Worm (Caenorhabditis elegans) whole organism, L4 larva: ENCODE results near the gene F11C1.7.
A peak's percentile ranks its signal among the peaks of the same experiment; 100 is the strongest.

Experiments
- Y105C5A.15 ChIP-seq: fragments of 200-800 bp; sonication (Bioruptor generic); IDR thresholded peaks from 2 replicates; pipeline ENCODE4 v1.3.6; 2022; ENCODE audit warnings: missing genetic modification characterization, missing compliant biosample characterization
- ZK337.2 ChIP-seq: fragments of 200-800 bp; sonication (Bioruptor generic); IDR thresholded peaks from 2 replicates; pipeline ENCODE4 v1.3.6; 2022; ENCODE audit warnings: missing genetic modification reagents, missing genetic modification characterization, missing compliant biosample characterization
- aha-1 ChIP-seq: fragments of 150-350 bp; peaks from one replicate; lab custom pipeline; 2014; ENCODE audit warnings: missing biosample characterization, missing genetic modification characterization
- ama-1 ChIP-seq: fragments of 150-350 bp; optimal IDR thresholded peaks from 2 replicates; lab custom pipeline; 2014; ENCODE audit warnings: inconsistent platforms, mixed read lengths
- arid-1 ChIP-seq: fragments of 200-800 bp; sonication (Bioruptor generic); conservative IDR thresholded peaks from 2 replicates; pipeline ENCODE4 v1.3.6; 2022; ENCODE audit warnings: missing genetic modification reagents, missing genetic modification characterization, missing compliant biosample characterization
- attf-4 ChIP-seq: sonication (generic microtip); optimal IDR thresholded peaks from 3 replicates; lab custom pipeline; 2017; ENCODE audit warnings: missing biosample characterization, missing genetic modification characterization
- ceh-28 ChIP-seq: fragments of 150-350 bp; optimal IDR thresholded peaks from 2 replicates; lab custom pipeline; 2014; ENCODE audit warnings: missing biosample characterization, missing genetic modification reagents, missing genetic modification characterization
- ces-1 ChIP-seq: fragments of 150-350 bp; sonication (generic microtip); optimal IDR thresholded peaks from 4 replicates; lab custom pipeline; 2014; ENCODE audit warnings: missing biosample characterization, missing genetic modification reagents, missing genetic modification characterization
- daf-12 ChIP-seq: fragments of 150-350 bp; optimal IDR thresholded peaks from 2 replicates; lab custom pipeline; 2014; ENCODE audit warnings: missing biosample characterization, missing genetic modification reagents, missing genetic modification characterization
- dmd-8 ChIP-seq: fragments of 200-800 bp; sonication (Bioruptor generic); IDR thresholded peaks from 2 replicates; pipeline ENCODE4 v1.3.6; 2022; ENCODE audit warnings: missing genetic modification characterization, missing compliant biosample characterization
- dmd-9 ChIP-seq: fragments of 200-800 bp; sonication (Bioruptor generic); IDR thresholded peaks from 2 replicates; pipeline ENCODE4 v1.3.6; 2022; ENCODE audit warnings: missing genetic modification reagents, missing genetic modification characterization, missing compliant biosample characterization
- egl-27 ChIP-seq: sonication (generic microtip); optimal IDR thresholded peaks from 3 replicates; lab custom pipeline; 2017; ENCODE audit warnings: missing biosample characterization, missing genetic modification reagents, missing genetic modification characterization
- egl-43 ChIP-seq: fragments of 200-800 bp; sonication (Bioruptor generic); IDR thresholded peaks from 2 replicates; pipeline ENCODE4 v1.3.6; 2022; ENCODE audit warnings: missing genetic modification reagents, missing genetic modification characterization, missing compliant biosample characterization
- hlh-11 ChIP-seq: fragments of 200-800 bp; sonication (Bioruptor generic); optimal IDR thresholded peaks from 2 replicates; lab custom pipeline; 2018; ENCODE audit warnings: mild to moderate bottlenecking, missing genetic modification characterization, missing compliant biosample characterization
- hlh-30 ChIP-seq: sonication (generic microtip); optimal IDR thresholded peaks from 2 replicates; lab custom pipeline; 2017; ENCODE audit warnings: antibody characterized with exemption, mild to moderate bottlenecking, missing genetic modification characterization, missing compliant biosample characterization; ENCODE audit not compliant: insufficient read depth
- hmg-1.1 ChIP-seq: fragments of 200-800 bp; sonication (Bioruptor generic); IDR thresholded peaks from 2 replicates; pipeline ENCODE4 v1.3.6; 2022; ENCODE audit warnings: missing genetic modification reagents, missing genetic modification characterization, missing compliant biosample characterization
- lin-13 ChIP-seq: fragments of 150-350 bp; optimal IDR thresholded peaks from 2 replicates; lab custom pipeline; 2014; ENCODE audit warnings: missing biosample characterization, missing genetic modification reagents, missing genetic modification characterization
- lin-38 ChIP-seq: fragments of 200-800 bp; sonication (Bioruptor generic); IDR thresholded peaks from 2 replicates; pipeline ENCODE4 v1.3.6; 2022; ENCODE audit warnings: missing genetic modification reagents, missing genetic modification characterization, missing compliant biosample characterization
- madf-9 ChIP-seq: fragments of 200-800 bp; sonication (Bioruptor generic); conservative IDR thresholded peaks from 2 replicates; pipeline ENCODE4 v1.3.6; 2022; ENCODE audit warnings: missing genetic modification reagents, missing genetic modification characterization, missing compliant biosample characterization
- mep-1 ChIP-seq: fragments of 150-350 bp; sonication (generic microtip); optimal IDR thresholded peaks from 3 replicates; lab custom pipeline; 2014; ENCODE audit warnings: missing biosample characterization, missing genetic modification characterization
- mxl-3 ChIP-seq: fragments of 200-800 bp; sonication (Bioruptor generic); optimal IDR thresholded peaks from 2 replicates; lab custom pipeline; 2018; ENCODE audit warnings: mild to moderate bottlenecking, missing genetic modification characterization, missing compliant biosample characterization
- nhr-102 ChIP-seq: sonication (generic microtip); optimal IDR thresholded peaks from 2 replicates; lab custom pipeline; 2016; ENCODE audit warnings: mild to moderate bottlenecking, missing genetic modification characterization, moderate library complexity, missing compliant biosample characterization
- nhr-111 ChIP-seq: fragments of 200-800 bp; sonication (Bioruptor generic); optimal IDR thresholded peaks from 2 replicates; lab custom pipeline; 2018; ENCODE audit warnings: mild to moderate bottlenecking, missing genetic modification characterization, missing compliant biosample characterization
- nhr-25 ChIP-seq: sonication (generic microtip); optimal IDR thresholded peaks from 2 replicates; lab custom pipeline; 2017; ENCODE audit warnings: missing genetic modification characterization, mild to moderate bottlenecking, missing compliant biosample characterization, antibody characterized with exemption, moderate library complexity, borderline replicate concordance; ENCODE audit not compliant: insufficient read depth
- nhr-28 ChIP-seq: fragments of 150-350 bp; optimal IDR thresholded peaks from 2 replicates; lab custom pipeline; 2014; ENCODE audit warnings: missing biosample characterization, missing genetic modification characterization
- nhr-42 ChIP-seq: fragments of 200-800 bp; sonication (Bioruptor generic); IDR thresholded peaks from 2 replicates; pipeline ENCODE4 v1.3.6; 2022; ENCODE audit warnings: missing genetic modification characterization, missing compliant biosample characterization
- nhr-48 ChIP-seq: sonication (generic microtip); optimal IDR thresholded peaks from 2 replicates; lab custom pipeline; 2016; ENCODE audit warnings: mild to moderate bottlenecking, missing genetic modification characterization, missing compliant biosample characterization
- saeg-2 ChIP-seq: fragments of 200-800 bp; sonication (Bioruptor generic); IDR thresholded peaks from 2 replicates; pipeline ENCODE4 v1.3.6; 2022; ENCODE audit warnings: missing genetic modification reagents, missing genetic modification characterization, missing compliant biosample characterization
- set-16 ChIP-seq: fragments of 200-800 bp; sonication (Bioruptor generic); IDR thresholded peaks from 2 replicates; pipeline ENCODE4 v1.3.6; 2022; ENCODE audit warnings: missing genetic modification reagents, missing genetic modification characterization, missing compliant biosample characterization
- unc-39 ChIP-seq: sonication (generic microtip); optimal IDR thresholded peaks from 2 replicates; lab custom pipeline; 2017; ENCODE audit warnings: missing biosample characterization, missing genetic modification characterization
- unc-62 ChIP-seq, 3 experiments: fragments of 150-350 bp in 1 of 3; sonication (generic microtip); optimal IDR thresholded peaks in 2 of 3; peaks in 1 of 3; 1 replicate in 1 of 3; 2 replicates in 2 of 3; lab custom pipeline; 2014 to 2017; ENCODE audit warnings: missing biosample characterization in 3 of 3, missing genetic modification characterization in 3 of 3, missing genetic modification reagents in 3 of 3, missing genotype in 1 of 3
- zip-11 ChIP-seq: fragments of 200-800 bp; sonication (Bioruptor generic); IDR thresholded peaks from 2 replicates; pipeline ENCODE4 v1.3.6; 2022; ENCODE audit warnings: missing genetic modification characterization, missing compliant biosample characterization
- ztf-7 ChIP-seq: fragments of 150-350 bp; optimal IDR thresholded peaks from 2 replicates; lab custom pipeline; 2014; ENCODE audit warnings: missing biosample characterization, missing genetic modification characterization

Gene F11C1.7

DNA sequence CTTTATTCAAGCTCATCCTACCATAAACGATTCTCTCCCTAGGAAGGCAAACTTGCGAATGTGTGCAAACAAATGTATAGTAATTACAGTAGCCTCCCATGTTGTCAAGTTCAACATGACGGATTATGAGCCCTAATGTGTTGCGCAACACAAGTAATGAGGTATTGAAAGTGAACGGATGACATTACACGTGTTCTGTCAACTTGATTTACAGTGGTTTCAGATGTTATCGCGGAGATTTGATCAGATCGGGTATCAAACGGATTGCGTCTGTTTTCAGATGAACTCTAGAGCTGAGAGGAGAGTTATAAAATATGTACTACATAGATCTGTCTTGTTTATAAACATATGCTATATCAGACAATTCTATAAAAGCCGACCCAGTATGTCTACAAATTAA is 13.2 kb downstream of the F11C1.7 start:
- TF ChIP-seq ZK337.2 (GFP tag; lab: Robert Waterston, UW) (no peak), aha-1 (tag; lab: Kevin White, UChicago) (peak; percentile 89)

DNA sequence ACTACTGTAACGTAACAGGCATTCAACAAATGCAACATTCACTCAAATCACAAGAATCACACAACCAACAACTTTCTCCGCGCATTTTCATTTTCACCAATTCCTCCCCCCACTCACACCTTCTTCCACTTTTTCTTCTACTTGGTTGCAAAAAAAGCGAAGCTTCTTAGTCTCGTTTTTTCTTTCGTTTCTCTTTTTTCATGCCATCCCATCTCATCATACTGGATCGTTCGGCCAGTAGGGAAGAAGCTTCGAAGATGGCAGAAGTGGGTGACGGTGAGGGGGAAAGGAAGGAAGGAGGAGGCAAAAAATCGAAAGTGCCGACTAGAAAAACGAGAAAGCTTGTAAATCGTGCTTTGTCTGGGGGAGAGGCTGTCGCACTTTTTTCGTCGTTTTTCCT is 13.9 kb downstream of the F11C1.7 start:
- TF ChIP-seq nhr-111 (GFP tag; lab: Kevin White, UChicago) (no peak), madf-9 (GFP tag; lab: Robert Waterston, UW) (no peak), arid-1 (GFP tag; lab: Robert Waterston, UW) (no peak), nhr-25 (tag; lab: Kevin White, UChicago) (peak; percentile 66), saeg-2 (GFP tag; lab: Robert Waterston, UW) (no peak), ama-1 (lab: Kevin White, UChicago) (no peak), ceh-28 (no peak), aha-1 (tag; lab: Kevin White, UChicago) (no peak)

DNA sequence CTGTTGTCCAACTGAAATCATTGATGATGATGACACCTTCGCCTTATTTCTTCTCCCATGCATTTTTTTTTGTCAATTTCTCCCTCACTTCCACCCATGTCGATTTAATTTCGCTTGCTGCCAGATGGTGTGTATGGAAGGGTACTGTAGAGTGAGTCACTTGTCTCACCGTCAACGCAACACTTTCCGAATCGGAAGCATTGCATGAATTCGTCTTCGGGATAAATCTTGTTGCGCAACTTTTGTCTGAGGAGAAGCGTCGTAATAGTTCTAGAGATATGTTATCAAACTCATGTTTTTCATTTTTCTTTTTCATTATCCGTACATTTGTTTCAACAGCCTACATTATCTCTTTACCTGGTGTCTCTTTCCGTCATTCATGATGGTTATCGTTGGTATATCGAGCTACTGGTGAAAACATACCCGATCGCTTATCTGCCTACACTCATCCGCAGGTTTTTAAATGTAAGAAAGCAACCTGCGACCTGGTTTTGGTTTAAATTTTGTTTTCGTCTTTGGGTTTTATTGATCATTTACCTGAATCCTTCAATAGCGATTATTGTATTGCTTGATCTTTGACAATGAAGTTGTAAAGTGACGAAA is 15.4 kb downstream of the F11C1.7 start:
- TF ChIP-seq ces-1 (GFP tag; lab: Kevin White, UChicago) (no peak), nhr-25 (tag; lab: Kevin White, UChicago) (peak; percentile 74)

DNA sequence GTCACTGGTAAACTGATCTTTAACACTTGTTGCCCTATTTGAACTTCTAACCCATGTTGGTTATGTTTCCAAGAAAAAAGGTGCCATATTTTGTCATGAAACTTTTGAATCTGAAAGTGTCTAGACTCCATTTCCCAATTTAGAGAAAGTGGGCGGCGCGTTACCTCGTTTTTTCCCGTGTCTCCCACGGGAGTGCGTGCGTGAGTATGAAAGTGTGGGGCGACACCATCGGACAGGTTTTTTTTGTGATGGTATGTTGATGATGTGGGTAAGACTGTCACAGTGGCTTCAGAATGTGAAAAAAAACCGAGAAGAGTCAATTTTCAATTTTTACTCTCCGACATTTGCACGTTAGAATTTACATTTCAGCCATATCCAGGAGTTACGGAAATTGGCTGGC is 16.6 kb downstream of the F11C1.7 start:
- no peak for TF ChIP-seq egl-43 (GFP tag; lab: Robert Waterston, UW)
- TF ChIP-seq aha-1 (tag; lab: Kevin White, UChicago), result peak; percentile 14
- peak; percentile 64 for TF ChIP-seq nhr-25 (tag; lab: Kevin White, UChicago)

DNA sequence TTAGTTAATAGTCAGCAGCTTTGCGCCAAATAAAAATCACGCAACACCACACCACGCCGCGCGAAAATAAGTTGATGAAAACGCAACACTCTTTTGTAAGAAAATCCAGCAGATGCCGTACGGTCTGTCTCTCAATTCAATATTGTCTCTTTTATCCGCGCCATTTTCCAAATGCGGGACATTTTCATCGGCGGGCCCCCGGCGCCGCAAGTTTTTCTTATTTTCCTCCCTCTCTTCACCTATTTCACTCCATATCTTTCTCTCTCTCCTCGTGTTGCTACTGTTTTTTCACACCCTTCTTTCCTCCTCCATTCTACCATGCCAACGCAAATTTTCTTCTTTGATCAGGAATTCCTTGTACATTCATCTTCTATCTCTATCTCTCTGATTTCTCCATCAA is 17.2 kb downstream of the F11C1.7 start:
- TF ChIP-seq dmd-8 (no peak), ces-1 (GFP tag; lab: Kevin White, UChicago) (no peak), mxl-3 (GFP tag; lab: Kevin White, UChicago) (peak; percentile 16), unc-62 (GFP tag; optimal IDR thresholded peaks at IDR 0.05 in 1 of 2; lab: Kevin White, UChicago) (peak in 1 of 2 experiments; percentile 1), unc-62 (tag; optimal IDR thresholded peaks at IDR 0.05; lab: Kevin White, UChicago) (no peak), nhr-48 (tag; lab: Kevin White, UChicago) (peak; percentile 5), hlh-30 (tag; lab: Kevin White, UChicago) (peak; percentile 25), hmg-1.1 (no peak), hlh-11 (tag; lab: Kevin White, UChicago) (peak; percentile 6)
- TF ChIP-seq, all 104 proteins: peak for 5

DNA sequence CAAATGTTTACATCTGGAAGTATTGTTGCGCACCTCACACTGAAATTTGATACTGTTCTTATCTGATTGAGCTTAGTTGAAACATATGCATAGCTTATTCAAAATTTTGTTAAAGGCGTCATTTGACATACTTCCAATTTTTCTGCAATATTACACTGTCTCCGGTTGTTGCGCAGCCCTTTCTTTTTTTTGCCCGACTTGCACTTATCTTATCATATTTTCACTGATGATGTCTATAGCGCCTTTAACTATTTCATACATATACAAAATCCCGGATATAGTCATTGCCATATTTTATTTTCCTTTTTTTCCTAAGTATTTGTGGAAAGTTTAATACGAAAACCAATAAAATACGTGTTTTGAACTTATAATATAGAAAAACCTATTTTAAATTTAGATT is 17.6 kb downstream of the F11C1.7 start:
- no peak for TF ChIP-seq nhr-42 (GFP tag; lab: Robert Waterston, UW)
- peak; percentile 54 for TF ChIP-seq nhr-25 (tag; lab: Kevin White, UChicago)

DNA sequence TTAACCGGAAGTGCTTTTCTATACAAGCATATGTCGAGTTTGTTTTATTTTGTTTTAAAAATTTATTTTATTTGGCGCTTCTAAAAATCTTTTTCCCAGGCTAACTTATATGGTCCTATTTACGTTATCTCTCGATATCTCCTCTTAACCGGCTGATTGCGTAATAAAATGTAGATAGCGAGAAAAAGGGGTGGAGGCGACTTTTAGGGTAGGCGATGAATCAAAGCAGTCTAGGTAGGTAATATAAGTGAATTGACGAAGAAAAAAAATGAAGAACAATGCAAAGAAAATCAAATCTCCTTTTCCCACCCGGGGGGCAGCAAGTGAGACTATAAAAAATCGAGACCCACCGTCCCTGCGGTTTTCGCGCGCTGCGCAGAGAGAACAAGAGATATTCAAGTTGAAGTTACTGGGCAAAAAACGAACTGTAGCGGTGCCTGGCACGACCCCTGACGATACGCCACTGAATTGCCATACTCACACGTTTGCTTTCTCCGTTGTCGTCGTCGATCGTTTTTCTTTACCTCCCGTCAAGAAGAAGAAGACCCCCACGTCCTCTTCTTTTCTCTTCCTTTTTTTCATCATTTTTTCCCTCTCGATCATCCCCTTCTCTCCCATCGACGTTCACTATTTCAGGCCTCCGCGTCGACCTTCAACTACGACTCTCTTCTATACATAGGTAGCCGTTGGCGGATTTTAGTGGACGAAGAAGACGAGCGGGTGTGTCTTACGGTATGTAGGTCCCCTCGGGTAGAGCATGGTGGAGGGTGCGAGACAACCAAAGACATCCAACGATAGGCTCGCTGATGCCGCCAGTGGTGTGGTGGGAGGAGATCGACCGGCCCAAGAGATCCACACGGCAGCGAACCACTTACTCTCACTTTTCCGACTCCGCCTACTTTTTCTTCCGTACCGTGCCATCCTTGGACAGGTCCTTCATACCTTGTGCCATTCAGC is 19.0 kb downstream of the F11C1.7 start, which contains the start of gene nhr-25:
Gene nhr-25 (plus strand): TSS at position 637 of the 957 bp plus-strand sequence.
- TF ChIP-seq unc-62 (GFP tag; optimal IDR thresholded peaks at IDR 0.05 in 1 of 2; lab: Kevin White, UChicago), result peak in 1 of 2 experiments; percentile 62
- no peak for TF ChIP-seq unc-62 (tag; optimal IDR thresholded peaks at IDR 0.05; lab: Kevin White, UChicago)
- TF ChIP-seq dmd-8, result no peak
- TF ChIP-seq set-16 (GFP tag; lab: Robert Waterston, UW), result no peak
- no peak for TF ChIP-seq daf-12 (tag; lab: Kevin White, UChicago)
- 0 out of 2 replicates have a peak, but pooled peaks have one; percentile 7 for TF ChIP-seq Y105C5A.15 (GFP tag; lab: Robert Waterston, UW)
- no peak for TF ChIP-seq zip-11 (GFP tag; lab: Robert Waterston, UW)
- TF ChIP-seq attf-4, result no peak
- no peak for TF ChIP-seq nhr-102 (tag; lab: Kevin White, UChicago)
- no peak for TF ChIP-seq lin-13 (GFP tag; lab: Kevin White, UChicago)
- no peak for TF ChIP-seq unc-39 (tag; lab: Kevin White, UChicago)
- no peak for TF ChIP-seq egl-27 (tag; lab: Kevin White, UChicago)
- TF ChIP-seq lin-38 (GFP tag; lab: Robert Waterston, UW), result no peak
- TF ChIP-seq hlh-11 (tag; lab: Kevin White, UChicago), result peak; percentile 3
- TF ChIP-seq mep-1 (tag; lab: Kevin White, UChicago), result peak; percentile 52
- peak; percentile 99 for TF ChIP-seq nhr-25 (tag; lab: Kevin White, UChicago)
- no peak for TF ChIP-seq aha-1 (tag; lab: Kevin White, UChicago)
- no peak for TF ChIP-seq dmd-9 (GFP tag; lab: Robert Waterston, UW)
- TF ChIP-seq nhr-28 (tag; lab: Kevin White, UChicago), result peak; percentile 50
- TF ChIP-seq ztf-7 (tag; lab: Kevin White, UChicago), result no peak
- TF ChIP-seq ceh-28, result no peak
